Worm (Caenorhabditis elegans) whole organism, late embryonic: ENCODE data around the gene nmr-2.

Source experiments
- C08G9.2 ChIP-seq: sonication (generic microtip); optimal IDR thresholded peaks from 2 replicates; lab custom pipeline; 2016; ENCODE audit warnings: mild to moderate bottlenecking, missing genetic modification characterization, moderate library complexity, missing compliant biosample characterization
- C38D4.7 ChIP-seq: fragments of 200-800 bp; sonication (Bioruptor generic); optimal IDR thresholded peaks from 2 replicates; lab custom pipeline; 2018; ENCODE audit warnings: mild to moderate bottlenecking, missing genetic modification characterization, moderate library complexity, missing compliant biosample characterization
- T23F11.4 ChIP-seq: fragments of 200-800 bp; sonication (Bioruptor generic); optimal IDR thresholded peaks from 2 replicates; lab custom pipeline; 2018; ENCODE audit warnings: mild to moderate bottlenecking, missing genetic modification characterization, missing compliant biosample characterization
- ahr-1 ChIP-seq: sonication (generic microtip); optimal IDR thresholded peaks from 2 replicates; lab custom pipeline; 2016; ENCODE audit warnings: missing genetic modification characterization, missing compliant biosample characterization
- ama-1 ChIP-seq: fragments of 150-350 bp; optimal IDR thresholded peaks from 2 replicates; lab custom pipeline; 2014
- ceh-2 ChIP-seq: sonication (generic microtip); optimal IDR thresholded peaks from 2 replicates; lab custom pipeline; 2016; ENCODE audit warnings: missing genotype, missing genetic modification characterization, missing compliant biosample characterization
- ceh-22 ChIP-seq: sonication (generic microtip); optimal IDR thresholded peaks from 2 replicates; lab custom pipeline; 2017; ENCODE audit warnings: missing biosample characterization, missing genetic modification characterization
- ceh-24 ChIP-seq: sonication (generic microtip); optimal IDR thresholded peaks from 2 replicates; lab custom pipeline; 2016; ENCODE audit warnings: mild to moderate bottlenecking, missing genetic modification characterization, missing compliant biosample characterization
- ceh-30 ChIP-seq: fragments of 150-350 bp; optimal IDR thresholded peaks from 2 replicates; lab custom pipeline; 2014; ENCODE audit warnings: missing biosample characterization, missing genetic modification characterization
- ceh-31 ChIP-seq: sonication (generic microtip); optimal IDR thresholded peaks from 2 replicates; lab custom pipeline; 2016; ENCODE audit warnings: missing genetic modification characterization, missing compliant biosample characterization
- ceh-34 ChIP-seq: sonication (generic microtip); optimal IDR thresholded peaks from 2 replicates; lab custom pipeline; 2016; ENCODE audit warnings: mild to moderate bottlenecking, missing genetic modification characterization, missing compliant biosample characterization
- ceh-45 ChIP-seq: fragments of 200-800 bp; sonication (Bioruptor generic); IDR thresholded peaks from 2 replicates; pipeline ENCODE4 v1.3.6; 2022; ENCODE audit warnings: missing genetic modification reagents, missing genetic modification characterization, missing compliant biosample characterization
- dmd-4 ChIP-seq: sonication (generic microtip); optimal IDR thresholded peaks from 2 replicates; lab custom pipeline; 2016; ENCODE audit warnings: borderline replicate concordance, missing genetic modification characterization, missing compliant biosample characterization
- dve-1 ChIP-seq: sonication (generic microtip); optimal IDR thresholded peaks from 2 replicates; lab custom pipeline; 2017; ENCODE audit warnings: antibody characterized with exemption, mild to moderate bottlenecking, missing genetic modification characterization, missing compliant biosample characterization
- ets-4 ChIP-seq: sonication (generic microtip); optimal IDR thresholded peaks from 2 replicates; lab custom pipeline; 2016; ENCODE audit warnings: missing genetic modification characterization, missing compliant biosample characterization
- eyg-1 ChIP-seq: sonication (generic microtip); optimal IDR thresholded peaks from 2 replicates; lab custom pipeline; 2016; ENCODE audit warnings: missing genotype, missing genetic modification characterization, missing compliant biosample characterization
- fkh-10 ChIP-seq: fragments of 150-350 bp; optimal IDR thresholded peaks from 2 replicates; lab custom pipeline; 2014; ENCODE audit warnings: missing biosample characterization, missing genetic modification reagents, missing genetic modification characterization
- hlh-13 ChIP-seq: fragments of 200-800 bp; sonication (Bioruptor generic); optimal IDR thresholded peaks from 2 replicates; lab custom pipeline; 2018; ENCODE audit warnings: mild to moderate bottlenecking, missing genetic modification characterization, missing compliant biosample characterization
- hlh-15 ChIP-seq: sonication (generic microtip); optimal IDR thresholded peaks from 2 replicates; lab custom pipeline; 2016; ENCODE audit warnings: missing genetic modification characterization, missing compliant biosample characterization
- hlh-30 ChIP-seq: sonication (generic microtip); optimal IDR thresholded peaks from 2 replicates; lab custom pipeline; 2017; ENCODE audit warnings: antibody characterized with exemption, missing genetic modification characterization, missing compliant biosample characterization; ENCODE audit not compliant: insufficient read depth
- hlh-6 ChIP-seq: sonication (generic microtip); optimal IDR thresholded peaks from 2 replicates; lab custom pipeline; 2016; ENCODE audit warnings: missing genotype, missing genetic modification characterization, missing compliant biosample characterization
- lim-6 ChIP-seq: sonication (generic microtip); optimal IDR thresholded peaks from 2 replicates; lab custom pipeline; 2016; ENCODE audit warnings: missing genetic modification characterization, missing compliant biosample characterization
- mec-3 ChIP-seq: sonication (generic microtip); optimal IDR thresholded peaks from 2 replicates; lab custom pipeline; 2016; ENCODE audit warnings: borderline replicate concordance, missing genetic modification characterization, missing compliant biosample characterization
- nhr-11 ChIP-seq: fragments of 150-350 bp; optimal IDR thresholded peaks from 2 replicates; lab custom pipeline; 2014; ENCODE audit warnings: missing biosample characterization, missing genetic modification characterization
- nhr-232 ChIP-seq: sonication (generic microtip); optimal IDR thresholded peaks from 2 replicates; lab custom pipeline; 2016; ENCODE audit warnings: missing genetic modification characterization, missing compliant biosample characterization
- pat-9 ChIP-seq: fragments of 200-800 bp; sonication (Bioruptor generic); optimal IDR thresholded peaks from 2 replicates; lab custom pipeline; 2018; ENCODE audit warnings: mild to moderate bottlenecking, missing genetic modification characterization, moderate library complexity, missing compliant biosample characterization
- pax-1 ChIP-seq: fragments of 150-350 bp; optimal IDR thresholded peaks from 2 replicates; lab custom pipeline; 2014; ENCODE audit warnings: missing biosample characterization, missing genetic modification characterization
- pha-4 ChIP-seq: fragments of 150-350 bp; optimal IDR thresholded peaks from 2 replicates; lab custom pipeline; 2018; ENCODE audit warnings: missing biosample characterization, missing genetic modification reagents, missing genetic modification characterization
- pqm-1 ChIP-seq: sonication (generic microtip); optimal IDR thresholded peaks from 2 replicates; lab custom pipeline; 2016; ENCODE audit warnings: missing genetic modification characterization, missing compliant biosample characterization
- pros-1 ChIP-seq: fragments of 150-350 bp; optimal IDR thresholded peaks from 2 replicates; lab custom pipeline; 2014; ENCODE audit warnings: missing biosample characterization, missing genetic modification reagents, missing genetic modification characterization
- ref-2 ChIP-seq: sonication (generic microtip); optimal IDR thresholded peaks from 2 replicates; lab custom pipeline; 2016; ENCODE audit warnings: missing genetic modification characterization, missing compliant biosample characterization
- rnt-1 ChIP-seq: sonication (generic microtip); optimal IDR thresholded peaks from 2 replicates; lab custom pipeline; 2016; ENCODE audit warnings: missing genetic modification characterization, missing compliant biosample characterization
- sdc-2 ChIP-seq: sonication (generic microtip); optimal IDR thresholded peaks from 2 replicates; lab custom pipeline; 2016; ENCODE audit warnings: missing genotype, missing genetic modification characterization, missing compliant biosample characterization
- sox-2 ChIP-seq: fragments of 200-800 bp; sonication (Bioruptor generic); IDR thresholded peaks from 2 replicates; pipeline ENCODE4 v1.3.6; 2022; ENCODE audit warnings: missing genetic modification reagents, missing genetic modification characterization, missing compliant biosample characterization
- syd-9 ChIP-seq: sonication (generic microtip); optimal IDR thresholded peaks from 2 replicates; lab custom pipeline; 2016; ENCODE audit warnings: mild to moderate bottlenecking, missing genetic modification characterization, moderate library complexity, missing compliant biosample characterization
- unc-42 ChIP-seq: sonication (generic microtip); optimal IDR thresholded peaks from 2 replicates; lab custom pipeline; 2016; ENCODE audit warnings: missing genotype, missing genetic modification characterization, missing compliant biosample characterization
- unc-55 ChIP-seq: sonication (generic microtip); optimal IDR thresholded peaks from 2 replicates; lab custom pipeline; 2017; ENCODE audit warnings: missing biosample characterization, missing genetic modification reagents, missing genetic modification characterization
- unc-86 ChIP-seq: sonication (generic microtip); optimal IDR thresholded peaks from 2 replicates; lab custom pipeline; 2016; ENCODE audit warnings: missing genetic modification characterization, missing compliant biosample characterization
- zip-5 ChIP-seq: sonication (generic microtip); optimal IDR thresholded peaks from 2 replicates; lab custom pipeline; 2016; ENCODE audit warnings: missing genetic modification characterization, missing compliant biosample characterization

nmr-2 gene

DNA sequence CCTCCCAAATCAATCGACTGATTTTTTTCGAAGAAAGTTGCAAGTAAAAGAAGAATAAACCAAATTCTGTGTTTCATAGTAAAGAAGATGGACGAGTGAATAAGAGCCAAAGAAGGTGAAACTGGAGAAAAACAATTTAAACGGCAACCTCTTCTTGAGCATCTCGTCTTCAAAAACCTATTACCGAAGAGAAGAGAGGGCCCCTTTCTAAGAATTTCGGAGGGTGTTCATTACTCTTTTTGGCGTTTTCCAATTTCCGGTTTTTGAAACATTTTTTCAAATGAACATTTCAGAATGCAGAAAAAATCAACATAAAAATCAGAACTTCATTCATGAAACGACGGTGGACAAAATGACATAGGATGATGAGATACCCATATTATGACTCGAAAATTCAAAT lies at the start of gene nmr-2:
Gene nmr-2 (minus strand): TSS at position 101 of the 400 bp plus-strand sequence.
- TF ChIP-seq lim-6 (tag; lab: Kevin White, UChicago): no peak
- TF ChIP-seq ceh-30 (tag; lab: Kevin White, UChicago): no peak
- no peak for TF ChIP-seq ceh-22 (tag; lab: Kevin White, UChicago)
- TF ChIP-seq pros-1: no peak
- TF ChIP-seq hlh-15: no peak
- no peak for TF ChIP-seq unc-86 (tag; lab: Kevin White, UChicago)

ce11 chrV:15060595-15060994 lies 49.1 kb upstream of the nmr-2 start:
- TF ChIP-seq dmd-4 (tag; lab: Kevin White, UChicago): no peak
- TF ChIP-seq pha-4: no peak
- no peak for TF ChIP-seq pqm-1 (tag; lab: Kevin White, UChicago)
- TF ChIP-seq C38D4.7: no peak
- no peak for TF ChIP-seq ref-2 (tag; lab: Kevin White, UChicago)
- TF ChIP-seq pros-1: no peak
- no peak for TF ChIP-seq ceh-34 (tag; lab: Kevin White, UChicago)
- TF ChIP-seq eyg-1 (tag; lab: Kevin White, UChicago): no peak
- no peak for TF ChIP-seq ceh-24
- TF ChIP-seq unc-42 (tag; lab: Kevin White, UChicago): no peak
- TF ChIP-seq T23F11.4: no peak
- TF ChIP-seq ceh-2: no peak
- TF ChIP-seq ahr-1 (tag; lab: Kevin White, UChicago): no peak
- TF ChIP-seq lim-6 (tag; lab: Kevin White, UChicago): no peak
- no peak for TF ChIP-seq zip-5 (tag; lab: Kevin White, UChicago)
- TF ChIP-seq hlh-30: no peak
- TF ChIP-seq, all 69 proteins: peak for 0

DNA sequence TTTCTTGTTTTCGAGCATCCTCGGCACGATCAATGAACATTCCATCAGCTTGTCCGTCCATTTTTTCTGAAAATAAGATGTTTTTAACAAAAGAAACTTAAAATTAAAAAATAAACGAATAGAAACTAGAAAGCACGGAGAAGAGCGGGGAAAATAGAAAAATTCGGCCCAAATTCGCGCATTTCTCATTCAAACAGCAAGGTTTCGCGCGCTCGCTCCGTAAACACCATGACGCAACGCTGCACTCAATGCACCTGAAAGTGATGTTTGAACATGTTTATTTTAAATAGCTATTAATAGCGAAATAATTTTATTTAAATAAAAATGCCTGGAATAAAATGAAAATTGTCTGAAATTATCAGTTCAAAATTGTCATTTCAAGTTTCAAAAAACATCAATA lies 48.1 kb upstream of the nmr-2 start, which contains the start of the genes mcm-3 and C25D7.15:
Gene mcm-3 (minus strand): TSS at position 66 of the 400 bp plus-strand sequence.
Gene C25D7.15 (plus strand): TSS at position 275 of the 400 bp plus-strand sequence.
- TF ChIP-seq hlh-6 (tag; lab: Kevin White, UChicago): no peak
- TF ChIP-seq ama-1: no peak
- no peak for TF ChIP-seq ceh-45 (GFP tag; lab: Robert Waterston, UW)
- TF ChIP-seq rnt-1 (tag; lab: Kevin White, UChicago): no peak
- no peak for TF ChIP-seq syd-9
- no peak for TF ChIP-seq zip-5 (tag; lab: Kevin White, UChicago)
- no peak for TF ChIP-seq unc-55 (GFP tag; lab: Kevin White, UChicago)
- no peak for TF ChIP-seq eyg-1 (tag; lab: Kevin White, UChicago)
- TF ChIP-seq T23F11.4: no peak

- TF ChIP-seq sox-2 (no peak), ceh-22 (tag; lab: Kevin White, UChicago) (no peak), ets-4 (no peak), dve-1 (tag; lab: Kevin White, UChicago) (no peak), ref-2 (tag; lab: Kevin White, UChicago) (no peak), nhr-232 (tag; lab: Kevin White, UChicago) (no peak), pat-9 (tag; lab: Kevin White, UChicago) (no peak), C08G9.2 (tag; lab: Kevin White, UChicago) (no peak), hlh-13 (GFP tag; lab: Kevin White, UChicago) (no peak), hlh-6 (tag; lab: Kevin White, UChicago) (no peak)
These were observed 47.5 kb upstream of the nmr-2 start for ce11 chrV:15058965-15059364.

DNA sequence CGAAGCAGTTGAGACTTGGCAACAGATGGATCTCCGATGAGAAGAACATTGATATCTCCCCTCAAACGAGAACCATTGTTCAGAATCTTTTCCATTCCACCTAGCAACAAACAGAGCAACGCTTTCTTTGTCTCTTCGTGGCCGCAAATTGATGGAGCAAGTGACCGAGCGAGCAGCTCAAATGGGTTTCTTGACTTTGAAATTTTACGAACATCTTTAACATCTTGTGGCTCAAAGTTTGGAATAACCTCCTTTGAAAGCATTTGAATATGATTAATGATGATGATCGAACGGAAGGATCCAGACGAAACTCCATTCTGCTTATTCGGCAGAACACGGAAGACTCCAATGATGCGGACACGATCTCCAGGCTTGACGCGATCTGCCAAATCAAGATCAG lies 47.0 kb upstream of the nmr-2 start:
- TF ChIP-seq pat-9 (tag; lab: Kevin White, UChicago) (no peak), pax-1 (tag; lab: Kevin White, UChicago) (no peak), fkh-10 (no peak), pros-1 (no peak), C08G9.2 (tag; lab: Kevin White, UChicago) (no peak), nhr-11 (tag; lab: Kevin White, UChicago) (no peak), mec-3 (tag; lab: Kevin White, UChicago) (no peak), nhr-232 (tag; lab: Kevin White, UChicago) (no peak), sdc-2 (tag; lab: Kevin White, UChicago) (no peak), T23F11.4 (no peak), ceh-34 (tag; lab: Kevin White, UChicago) (no peak), zip-5 (tag; lab: Kevin White, UChicago) (no peak), ceh-22 (tag; lab: Kevin White, UChicago) (no peak), ceh-31 (no peak), ahr-1 (tag; lab: Kevin White, UChicago) (no peak), pqm-1 (tag; lab: Kevin White, UChicago) (no peak)
